Worm (Caenorhabditis elegans): ENCODE measurements around the gene pqn-63.

- no peak for TF ChIP-seq ztf-23 (GFP tag; IDR thresholded peaks at IDR 0.05)
- no peak for TF ChIP-seq tab-1 (GFP tag; IDR thresholded peaks at IDR 0.05)
- no peak for TF ChIP-seq flt-1 (GFP tag; IDR thresholded peaks at IDR 0.05)
- no peak for TF ChIP-seq med-1 (GFP tag; optimal IDR thresholded peaks at IDR 0.05; ENCODE audit: insufficient read depth)
- no peak for TF ChIP-seq klf-2 (GFP tag; conservative IDR thresholded peaks at IDR 0.05)
- TF ChIP-seq T22C8.4 (GFP tag; IDR thresholded peaks at IDR 0.05), result no peak
Measured at ce11 chrV:9628603-9629002, 12.8 kb downstream of the pqn-63 start.

Measured in whole organism, midembryonic.